Worm (Caenorhabditis elegans) whole organism, young adult: ENCODE data around the gene polg-1.

Experiments
- B0019.2 ChIP-seq: fragments of 200-800 bp; sonication (Bioruptor generic); conservative IDR thresholded peaks from 2 replicates; pipeline ENCODE4 v1.3.6; 2022; ENCODE audit warnings: missing genetic modification reagents, missing genetic modification characterization, missing compliant biosample characterization
- B0035.1 ChIP-seq: sonication (generic microtip); optimal IDR thresholded peaks from 2 replicates; lab custom pipeline; 2016; ENCODE audit warnings: missing genetic modification characterization, mild to moderate bottlenecking, missing compliant biosample characterization, missing genotype, missing genetic modification reagents
- B0336.3 ChIP-seq: fragments of 200-800 bp; sonication (Bioruptor generic); IDR thresholded peaks from 2 replicates; pipeline ENCODE4 v1.3.6; 2022; ENCODE audit warnings: missing genetic modification characterization, missing compliant biosample characterization
- F10E7.11 ChIP-seq: sonication (generic microtip); optimal IDR thresholded peaks from 2 replicates; lab custom pipeline; 2017; ENCODE audit warnings: mild to moderate bottlenecking, missing genetic modification characterization, moderate library complexity, missing compliant biosample characterization
- F33H1.4 ChIP-seq: fragments of 200-800 bp; sonication (Bioruptor generic); IDR thresholded peaks from 2 replicates; pipeline ENCODE4 v1.3.6; 2022; ENCODE audit warnings: missing genetic modification reagents, missing genetic modification characterization, missing compliant biosample characterization
- F57A8.1 ChIP-seq: fragments of 200-800 bp; sonication (Bioruptor generic); optimal IDR thresholded peaks from 2 replicates; lab custom pipeline; 2018; ENCODE audit warnings: mild to moderate bottlenecking, missing genetic modification characterization, moderate library complexity, missing compliant biosample characterization
- K12H6.12 ChIP-seq: fragments of 200-800 bp; sonication (Bioruptor generic); optimal IDR thresholded peaks from 2 replicates; lab custom pipeline; 2018; ENCODE audit warnings: mild to moderate bottlenecking, missing genetic modification characterization, missing compliant biosample characterization
- Y53G8AR.9 ChIP-seq: fragments of 200-800 bp; sonication (Bioruptor generic); conservative IDR thresholded peaks from 2 replicates; pipeline ENCODE4 v1.3.6; 2022; ENCODE audit warnings: missing genetic modification reagents, missing genetic modification characterization, missing compliant biosample characterization
- Y56A3A.18 ChIP-seq: fragments of 200-800 bp; sonication (Bioruptor generic); IDR thresholded peaks from 2 replicates; pipeline ENCODE4 v1.3.6; 2022; ENCODE audit warnings: missing genetic modification reagents, missing genetic modification characterization, missing compliant biosample characterization
- Y67H2A.10 ChIP-seq: fragments of 200-800 bp; sonication (Bioruptor generic); conservative IDR thresholded peaks from 2 replicates; pipeline ENCODE4 v1.3.6; 2022; ENCODE audit warnings: missing genetic modification reagents, missing genetic modification characterization, missing compliant biosample characterization
- ZK185.1 ChIP-seq: sonication (generic microtip); optimal IDR thresholded peaks from 2 replicates; lab custom pipeline; 2016; ENCODE audit warnings: mild to moderate bottlenecking, missing genetic modification characterization, missing compliant biosample characterization; ENCODE audit not compliant: poor library complexity, severe bottlenecking
- ama-1 ChIP-seq, 3 experiments: fragments of 150-350 bp in 1 of 3; sonication (generic microtip) in 2 of 3; optimal IDR thresholded peaks; 2 replicates each; lab custom pipeline; 2014 to 2018; ENCODE audit warnings: missing biosample characterization in 2 of 3, missing genetic modification characterization in 2 of 3, missing genetic modification reagents in 2 of 3
- athp-1 ChIP-seq: sonication (generic microtip); optimal IDR thresholded peaks from 2 replicates; lab custom pipeline; 2017; ENCODE audit warnings: mild to moderate bottlenecking, missing genetic modification characterization, missing compliant biosample characterization
- attf-6 ChIP-seq: fragments of 200-800 bp; sonication (Bioruptor generic); IDR thresholded peaks from 2 replicates; pipeline ENCODE4 v1.3.6; 2022; ENCODE audit warnings: missing genetic modification reagents, missing genetic modification characterization, missing compliant biosample characterization
- ceh-58 ChIP-seq: fragments of 200-800 bp; sonication (Bioruptor generic); IDR thresholded peaks from 2 replicates; pipeline ENCODE4 v1.3.6; 2022; ENCODE audit warnings: missing genetic modification characterization, missing compliant biosample characterization
- ceh-79 ChIP-seq: sonication (generic microtip); optimal IDR thresholded peaks from 2 replicates; lab custom pipeline; 2017; ENCODE audit warnings: mild to moderate bottlenecking, missing genetic modification characterization, missing compliant biosample characterization
- ceh-91 ChIP-seq: fragments of 200-800 bp; sonication (Bioruptor generic); IDR thresholded peaks from 2 replicates; pipeline ENCODE4 v1.3.6; 2022; ENCODE audit warnings: missing genetic modification reagents, missing genetic modification characterization, missing compliant biosample characterization
- chd-7 ChIP-seq: sonication (generic microtip); optimal IDR thresholded peaks from 2 replicates; lab custom pipeline; 2016; ENCODE audit warnings: mild to moderate bottlenecking, missing genetic modification characterization, moderate library complexity, missing compliant biosample characterization
- dox-1 ChIP-seq: fragments of 200-800 bp; sonication (Bioruptor generic); IDR thresholded peaks from 2 replicates; pipeline ENCODE4 v1.3.6; 2022; ENCODE audit warnings: missing genetic modification reagents, missing genetic modification characterization, missing compliant biosample characterization
- dpl-1 ChIP-seq: fragments of 150-350 bp; optimal IDR thresholded peaks from 2 replicates; lab custom pipeline; 2014; ENCODE audit warnings: missing biosample characterization, missing genetic modification reagents, missing genetic modification characterization
- efl-1 ChIP-seq: fragments of 150-350 bp; optimal IDR thresholded peaks from 2 replicates; lab custom pipeline; 2014; ENCODE audit warnings: missing biosample characterization, missing genetic modification reagents, missing genetic modification characterization
- egl-44 ChIP-seq: fragments of 200-800 bp; sonication (Bioruptor generic); IDR thresholded peaks from 2 replicates; pipeline ENCODE4 v1.3.6; 2022; ENCODE audit warnings: missing genetic modification reagents, missing genetic modification characterization, missing compliant biosample characterization
- egrh-3 ChIP-seq: fragments of 200-800 bp; sonication (Bioruptor generic); IDR thresholded peaks from 2 replicates; pipeline ENCODE4 v1.3.6; 2022; ENCODE audit warnings: missing genetic modification reagents, missing genetic modification characterization, missing compliant biosample characterization
- ekl-4 ChIP-seq: fragments of 200-800 bp; sonication (Bioruptor generic); IDR thresholded peaks from 2 replicates; pipeline ENCODE4 v1.3.6; 2022; ENCODE audit warnings: missing genetic modification reagents, missing genetic modification characterization, missing compliant biosample characterization
- ets-4 ChIP-seq: fragments of 200-800 bp; sonication (Bioruptor generic); optimal IDR thresholded peaks from 2 replicates; lab custom pipeline; 2018; ENCODE audit warnings: mild to moderate bottlenecking, missing genetic modification characterization, missing compliant biosample characterization
- gei-17 ChIP-seq: fragments of 200-800 bp; sonication (Bioruptor generic); optimal IDR thresholded peaks from 2 replicates; lab custom pipeline; 2018; ENCODE audit warnings: mild to moderate bottlenecking, missing genetic modification characterization, missing compliant biosample characterization
- him-1 ChIP-seq: sonication (generic microtip); optimal IDR thresholded peaks from 2 replicates; lab custom pipeline; 2016; ENCODE audit warnings: missing genotype, missing genetic modification reagents, missing genetic modification characterization, missing compliant biosample characterization
- hrde-1 ChIP-seq: sonication (generic microtip); optimal IDR thresholded peaks from 2 replicates; lab custom pipeline; 2016; ENCODE audit warnings: missing genetic modification characterization, mild to moderate bottlenecking, missing compliant biosample characterization, moderate library complexity, missing genotype, missing genetic modification reagents, borderline replicate concordance
- hsf-1 ChIP-seq: fragments of 200-800 bp; sonication (Bioruptor generic); IDR thresholded peaks from 2 replicates; pipeline ENCODE4 v1.3.6; 2022; ENCODE audit warnings: missing genetic modification reagents, missing genetic modification characterization, missing compliant biosample characterization
- let-526 ChIP-seq: fragments of 200-800 bp; sonication (Bioruptor generic); IDR thresholded peaks from 2 replicates; pipeline ENCODE4 v1.3.6; 2022; ENCODE audit warnings: missing genetic modification reagents, missing genetic modification characterization, missing compliant biosample characterization
- lin-26 ChIP-seq: fragments of 200-800 bp; sonication (Bioruptor generic); IDR thresholded peaks from 2 replicates; pipeline ENCODE4 v1.3.6; 2022; ENCODE audit warnings: missing genetic modification reagents, missing genetic modification characterization, missing compliant biosample characterization
- lin-35 ChIP-seq, 3 experiments: fragments of 150-350 bp in 2 of 3; sonication (generic microtip) in 1 of 3; optimal IDR thresholded peaks; 2 replicates each; lab custom pipeline; 2014 to 2018; ENCODE audit warnings: missing biosample characterization in 3 of 3, missing genetic modification characterization in 3 of 3, missing genetic modification reagents in 3 of 3
- lin-40 ChIP-seq: sonication (generic microtip); optimal IDR thresholded peaks from 2 replicates; lab custom pipeline; 2016; ENCODE audit warnings: missing genetic modification characterization, mild to moderate bottlenecking, missing compliant biosample characterization, missing genotype, missing genetic modification reagents
- lsy-27 ChIP-seq: sonication (generic microtip); optimal IDR thresholded peaks from 2 replicates; lab custom pipeline; 2017; ENCODE audit warnings: missing genetic modification characterization, mild to moderate bottlenecking, missing compliant biosample characterization, antibody characterized with exemption, missing genotype, borderline replicate concordance; ENCODE audit not compliant: insufficient read depth
- repo-1 ChIP-seq: sonication (generic microtip); optimal IDR thresholded peaks from 2 replicates; lab custom pipeline; 2017; ENCODE audit warnings: mild to moderate bottlenecking, missing genetic modification characterization, missing compliant biosample characterization
- sea-2 ChIP-seq: fragments of 200-800 bp; sonication (Bioruptor generic); IDR thresholded peaks from 2 replicates; pipeline ENCODE4 v1.3.6; 2022; ENCODE audit warnings: missing genetic modification characterization, missing compliant biosample characterization
- snpc-1.1 ChIP-seq: sonication (generic microtip); optimal IDR thresholded peaks from 2 replicates; lab custom pipeline; 2017; ENCODE audit warnings: missing genetic modification characterization, mild to moderate bottlenecking, missing compliant biosample characterization, antibody characterized with exemption, moderate library complexity, missing genotype, missing genetic modification reagents; ENCODE audit not compliant: insufficient read depth
- zfh-2 ChIP-seq: fragments of 200-800 bp; sonication (Bioruptor generic); conservative IDR thresholded peaks from 2 replicates; pipeline ENCODE4 v1.3.6; 2022; ENCODE audit warnings: missing genetic modification reagents, missing genetic modification characterization, missing compliant biosample characterization
- ztf-22 ChIP-seq: fragments of 200-800 bp; sonication (Bioruptor generic); optimal IDR thresholded peaks from 2 replicates; lab custom pipeline; 2018; ENCODE audit warnings: mild to moderate bottlenecking, missing genetic modification characterization, moderate library complexity, missing compliant biosample characterization
- ztf-6 ChIP-seq: fragments of 200-800 bp; sonication (Bioruptor generic); IDR thresholded peaks from 2 replicates; pipeline ENCODE4 v1.3.6; 2022; ENCODE audit warnings: missing genetic modification reagents, missing genetic modification characterization, missing compliant biosample characterization

polg-1 gene

DNA sequence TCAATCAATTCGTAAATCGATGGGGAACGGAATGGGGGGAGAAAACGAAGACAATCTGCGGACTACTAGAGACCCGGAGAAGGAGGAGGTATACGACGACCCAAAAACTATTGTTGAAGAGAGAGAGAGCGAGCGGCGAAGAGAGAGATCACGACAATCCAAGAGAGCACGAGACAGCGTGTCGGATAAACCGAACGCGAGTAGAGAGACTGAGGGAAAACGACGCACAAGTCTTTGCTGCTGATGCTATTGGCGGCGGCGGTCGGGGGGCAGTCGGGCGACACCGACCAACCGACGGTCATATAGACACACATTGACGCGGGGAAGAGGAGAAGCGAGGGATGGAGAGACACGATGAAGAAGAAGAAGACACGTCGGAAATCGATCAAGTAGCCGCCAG, 22.8 kb upstream of the polg-1 start (continued):
- TF ChIP-seq ceh-58 (GFP tag; lab: Robert Waterston, UW) (no peak), gei-17 (peak; percentile 36), him-1 (tag; lab: Kevin White, UChicago) (no peak), ceh-79 (tag; lab: Kevin White, UChicago) (no peak), F57A8.1 (GFP tag; lab: Kevin White, UChicago) (no peak), efl-1 (GFP tag; lab: Kevin White, UChicago) (no peak)
- TF ChIP-seq, all 124 proteins: peak for 32

DNA sequence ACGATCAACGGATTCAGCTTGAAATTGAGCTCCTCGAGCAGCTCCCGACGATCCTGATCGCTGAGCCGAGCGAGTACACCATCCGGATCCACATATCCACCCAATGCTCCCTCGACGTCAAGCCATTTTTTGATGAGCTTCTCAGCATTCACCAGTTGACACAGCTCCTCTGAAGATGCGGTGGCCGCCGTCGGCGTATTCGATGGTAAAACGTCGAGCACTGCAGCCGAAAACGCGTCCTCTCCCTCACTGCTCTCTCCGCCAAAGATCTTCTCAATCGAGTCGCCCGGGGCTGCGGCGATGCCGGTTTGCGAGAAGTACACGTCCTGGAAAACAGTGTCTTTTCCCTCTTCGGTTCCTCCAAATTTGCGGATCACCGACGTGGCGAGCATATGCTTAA, 14.8 kb upstream of the polg-1 start:
- no peak for TF ChIP-seq athp-1 (tag; lab: Kevin White, UChicago)
- peak; percentile 40; the same call in 1 of the 2 replicates for TF ChIP-seq egrh-3 (GFP tag; lab: Robert Waterston, UW)
- TF ChIP-seq Y67H2A.10 (GFP tag; lab: Robert Waterston, UW), result no peak
- no peak for TF ChIP-seq hsf-1 (GFP tag; lab: Robert Waterston, UW)
- 0 out of 2 replicates have a peak, but pooled peaks have one; percentile 18 for TF ChIP-seq egl-44
- TF ChIP-seq zfh-2, result peak; percentile 83
- TF ChIP-seq, all 124 proteins: peak for 3

DNA sequence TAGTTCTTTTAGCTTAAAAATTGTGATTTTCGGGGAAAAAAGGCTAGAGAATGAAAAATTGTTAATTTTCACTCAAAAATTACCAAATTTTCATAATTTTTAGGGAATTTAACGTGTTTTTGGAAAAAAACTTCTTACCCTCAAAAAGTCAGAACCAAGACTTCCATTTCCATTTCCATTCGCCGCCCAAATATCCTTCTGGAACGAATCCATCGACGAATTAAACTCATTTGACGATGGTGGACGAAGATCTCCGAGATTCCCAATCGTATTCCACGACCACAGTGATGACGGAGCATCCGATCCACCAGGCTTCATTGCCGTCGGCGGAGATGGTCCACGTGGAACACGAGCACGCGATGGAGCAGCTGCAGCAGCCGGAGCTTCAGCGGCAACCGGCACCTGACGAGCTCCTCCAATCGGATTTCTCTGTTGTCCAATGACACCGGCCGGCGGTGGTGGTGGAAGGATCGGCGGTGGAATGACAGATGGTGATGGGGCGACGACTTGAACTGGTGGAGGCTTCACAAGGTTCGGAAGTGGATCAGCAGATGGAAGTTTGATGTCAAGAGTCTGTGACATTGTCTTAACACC, 12.0 kb upstream of the polg-1 start:
- TF ChIP-seq ZK185.1 (no peak), ztf-6 (GFP tag; lab: Robert Waterston, UW) (no peak), zfh-2 (peak; percentile 92), chd-7 (peak; percentile 32), lin-26 (GFP tag; lab: Robert Waterston, UW) (0 out of 2 replicates have a peak, but pooled peaks have one; percentile 31), lsy-27 (tag; lab: Kevin White, UChicago) (no peak), K12H6.12 (tag; lab: Kevin White, UChicago) (no peak), lin-40 (no peak), repo-1 (peak; percentile 12), sea-2 (GFP tag; lab: Robert Waterston, UW) (no peak), dpl-1 (no peak), let-526 (no peak), B0019.2 (no peak), ekl-4 (GFP tag; lab: Robert Waterston, UW) (peak; percentile 34; the same call in 1 of the 2 replicates), lin-35 (GFP tag; optimal IDR thresholded peaks at IDR 0.05; lab: Kevin White, UChicago) (no peak), ets-4 (GFP tag; lab: Kevin White, UChicago) (no peak), ceh-91 (GFP tag; lab: Robert Waterston, UW) (no peak), gei-17 (no peak), egrh-3 (GFP tag; lab: Robert Waterston, UW) (peak; percentile 79; the same call in 1 of the 2 replicates), dox-1 (peak; percentile 37; the same call in 1 of the 2 replicates), B0336.3 (GFP tag; lab: Robert Waterston, UW) (0 out of 2 replicates have a peak, but pooled peaks have one; percentile 35)

DNA sequence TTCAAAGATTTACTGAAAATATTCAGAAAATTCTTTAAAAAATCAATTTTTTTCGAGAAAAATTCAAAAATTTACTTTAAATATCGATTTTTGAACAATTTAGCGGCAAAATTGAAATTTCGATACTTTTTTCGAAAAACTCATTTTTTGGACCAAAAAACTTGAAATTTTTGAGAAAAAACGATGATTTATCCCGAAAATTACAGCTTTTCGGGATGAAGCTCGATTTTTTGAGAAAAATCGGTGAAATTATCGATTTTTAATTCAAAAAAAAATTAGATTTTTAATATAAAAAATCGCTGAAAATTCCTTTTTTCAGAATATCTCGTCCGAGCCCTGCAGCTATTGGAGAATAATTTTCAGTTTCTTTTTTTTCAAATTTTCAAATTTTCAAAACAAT, 9.0 kb upstream of the polg-1 start:
- TF ChIP-seq ama-1 (optimal IDR thresholded peaks at IDR 0.05; lab: Kevin White, UChicago) (no peak), ama-1 (GFP tag; optimal IDR thresholded peaks at IDR 0.05; lab: Kevin White, UChicago) (peak in 1 of 2 experiments; percentile 10), athp-1 (tag; lab: Kevin White, UChicago) (peak; percentile 37), ztf-22 (no peak), attf-6 (GFP tag; lab: Robert Waterston, UW) (no peak), F33H1.4 (GFP tag; lab: Robert Waterston, UW) (no peak), B0035.1 (tag; lab: Kevin White, UChicago) (no peak), F10E7.11 (tag; lab: Kevin White, UChicago) (no peak), Y56A3A.18 (GFP tag; lab: Robert Waterston, UW) (no peak), hrde-1 (peak; percentile 28), snpc-1.1 (tag; lab: Kevin White, UChicago) (no peak), Y53G8AR.9 (GFP tag; lab: Robert Waterston, UW) (0 out of 2 replicates have a peak, but pooled peaks have one; percentile 26)
